Fruit fly (Drosophila melanogaster): ENCODE measurements around the gene Fuca.

Gene Fuca

DNA sequence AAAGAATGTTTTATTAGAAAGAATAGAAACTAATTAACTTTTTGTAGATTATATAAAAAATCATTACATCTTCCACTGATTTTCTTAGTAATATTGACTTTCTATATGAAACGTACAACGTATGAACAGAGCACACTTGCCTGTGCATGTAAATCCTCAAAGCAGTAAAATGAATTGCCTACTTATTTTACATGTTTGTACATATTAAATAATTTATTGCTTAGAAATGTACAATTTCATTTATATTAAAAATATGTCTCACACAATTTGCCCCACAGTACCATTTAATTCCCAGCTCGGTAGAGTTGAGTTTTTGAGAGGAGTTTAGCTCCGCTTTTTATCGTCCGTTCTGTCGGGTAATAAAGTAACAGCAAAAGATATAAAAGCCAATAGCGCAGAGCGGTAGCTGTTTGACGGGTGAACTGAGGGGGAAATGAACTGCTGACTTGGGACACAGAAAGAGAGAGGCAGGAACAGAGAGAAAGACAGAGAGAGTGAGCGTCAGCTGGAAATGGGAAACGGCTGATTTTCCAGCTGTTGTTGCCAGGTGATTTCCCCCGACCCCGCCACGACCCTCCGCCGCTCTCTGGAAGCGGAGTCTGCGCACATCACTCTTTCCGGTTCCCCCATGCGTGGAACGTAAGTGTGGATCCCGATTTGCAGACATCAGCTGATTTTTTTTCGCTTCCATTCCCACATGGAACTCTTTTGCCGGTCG lies 29.3 kb downstream of the Fuca start (continued):
- TF ChIP-seq CG5180 (GFP tag; optimal IDR thresholded peaks at IDR 0.05) (peak; percentile 28), MESR4 (GFP tag; optimal IDR thresholded peaks at IDR 0.05) (no peak), CG16779 (GFP tag; IDR thresholded peaks at IDR 0.05) (no peak), tll (GFP tag; optimal IDR thresholded peaks at IDR 0.05) (no peak), oc (tag; optimal IDR thresholded peaks at IDR 0.05) (no peak), CG3847 (GFP tag; IDR thresholded peaks at IDR 0.05) (no peak), CG31365 (tag; optimal IDR thresholded peaks at IDR 0.05) (peak; percentile 40), CG15696 (tag; optimal IDR thresholded peaks at IDR 0.05) (no peak), da (GFP tag; optimal IDR thresholded peaks at IDR 0.05) (no peak), CG10979 (tag; optimal IDR thresholded peaks at IDR 0.05) (no peak), odd (GFP tag; optimal IDR thresholded peaks at IDR 0.05) (peak; percentile 53), CG9215 (GFP tag; IDR thresholded peaks at IDR 0.05) (no peak), pros (GFP tag; optimal IDR thresholded peaks at IDR 0.05) (peak; percentile 51), CG30431 (GFP tag; optimal IDR thresholded peaks at IDR 0.05) (no peak), danr (GFP tag; IDR thresholded peaks at IDR 0.05) (no peak), klu (GFP tag; IDR thresholded peaks at IDR 0.05) (no peak), CG7372 (GFP tag; IDR thresholded peaks at IDR 0.05) (no peak), ssp (GFP tag; IDR thresholded peaks at IDR 0.05) (no peak), sisA (GFP tag; IDR thresholded peaks at IDR 0.05) (no peak), ttk (GFP tag; IDR thresholded peaks at IDR 0.05) (no peak), pan (optimal IDR thresholded peaks at IDR 0.05) (no peak), pan (GFP tag; optimal IDR thresholded peaks at IDR 0.05 in 1 of 2, IDR thresholded peaks at IDR 0.05 in 1 of 2) (no peak), C15 (GFP tag; IDR thresholded peaks at IDR 0.05) (no peak), Bteb2 (GFP tag; optimal IDR thresholded peaks at IDR 0.05) (no peak), fd102C (GFP tag; optimal IDR thresholded peaks at IDR 0.05) (no peak), nom (GFP tag; optimal IDR thresholded peaks at IDR 0.05) (peak; percentile 84), CG4282 (GFP tag; optimal IDR thresholded peaks at IDR 0.05) (no peak), CG12236 (GFP tag; optimal IDR thresholded peaks at IDR 0.05) (no peak), btn (GFP tag; optimal IDR thresholded peaks at IDR 0.05) (no peak), Blimp-1 (GFP tag; optimal IDR thresholded peaks at IDR 0.05) (no peak), Adf1 (GFP tag; IDR thresholded peaks at IDR 0.05) (peak; percentile 11; the same call in 1 of the 2 replicates), CG1602 (GFP tag; optimal IDR thresholded peaks at IDR 0.05) (no peak), CG7271 (tag; optimal IDR thresholded peaks at IDR 0.05) (no peak), CG8478 (optimal IDR thresholded peaks at IDR 0.05) (no peak), amos (GFP tag; IDR thresholded peaks at IDR 0.05; ENCODE audit: partially characterized antibody) (no peak), B-H1 (GFP tag; IDR thresholded peaks at IDR 0.05) (no peak; the same call in 2 of the 3 replicates), CG12104 (GFP tag; optimal IDR thresholded peaks at IDR 0.05) (no peak), Atf-2 (GFP tag; optimal IDR thresholded peaks at IDR 0.05) (no peak), bcd (GFP tag; optimal IDR thresholded peaks at IDR 0.05) (no peak), tap (tag; optimal IDR thresholded peaks at IDR 0.05) (no peak), CG8281 (tag; optimal IDR thresholded peaks at IDR 0.05) (no peak), fd64A (GFP tag; optimal IDR thresholded peaks at IDR 0.05) (peak; percentile 14), grn (GFP tag; optimal IDR thresholded peaks at IDR 0.05) (no peak), fru (optimal IDR thresholded peaks at IDR 0.05) (no peak), hb (GFP tag; IDR thresholded peaks at IDR 0.05; ENCODE audit: partially characterized antibody) (no peak), CG11723 (GFP tag; optimal IDR thresholded peaks at IDR 0.05) (peak; percentile 50), CG3726 (GFP tag; IDR thresholded peaks at IDR 0.05) (no peak), mirr (GFP tag; optimal IDR thresholded peaks at IDR 0.05) (no peak), trh (GFP tag; optimal IDR thresholded peaks at IDR 0.05) (no peak), hkb (optimal IDR thresholded peaks at IDR 0.05) (no peak), hkb (GFP tag; IDR thresholded peaks at IDR 0.05) (peak; percentile 22; the same call in 1 of the 2 replicates), gsb (GFP tag; IDR thresholded peaks at IDR 0.05) (no peak)
